Fruit fly (Drosophila melanogaster) whole organism, prepupa: Measurements from ENCODE around the gene CG4768.
A peak's percentile ranks its signal among the peaks of the same experiment; 100 is the strongest.

Source experiments
- CG10631 ChIP-seq: fragments of 200-800 bp; sonication (Bioruptor generic); optimal IDR thresholded peaks from 2 replicates; lab custom pipeline; 2016; ENCODE audit warnings: missing biosample characterization, missing genetic modification characterization
- CG10669 ChIP-seq: fragments of 200-800 bp; sonication (Bioruptor generic); optimal IDR thresholded peaks from 3 replicates; lab custom pipeline; 2018; ENCODE audit warnings: missing biosample characterization, mild to moderate bottlenecking, missing genetic modification characterization, moderate library complexity
- CG11762 ChIP-seq: fragments of 200-800 bp; sonication (Bioruptor generic); optimal IDR thresholded peaks from 3 replicates; lab custom pipeline; 2016; ENCODE audit warnings: missing biosample characterization, missing genetic modification characterization; ENCODE audit not compliant: insufficient read depth
- CG15336 ChIP-seq: fragments of 200-800 bp; sonication (Bioruptor generic); IDR thresholded peaks from 2 replicates; pipeline ENCODE4 v1.3.6; 2022; ENCODE audit warnings: missing biosample characterization, missing genetic modification characterization
- CG1621 ChIP-seq: fragments of 200-800 bp; sonication (Bioruptor generic); optimal IDR thresholded peaks from 3 replicates; lab custom pipeline; 2018; ENCODE audit warnings: missing biosample characterization, mild to moderate bottlenecking, missing genetic modification characterization
- CG16779 ChIP-seq: fragments of 200-800 bp; sonication (Bioruptor generic); optimal IDR thresholded peaks from 3 replicates; lab custom pipeline; 2017; ENCODE audit warnings: missing biosample characterization, mild to moderate bottlenecking, missing genetic modification characterization
- CG31627 ChIP-seq: fragments of 200-800 bp; sonication (Bioruptor generic); optimal IDR thresholded peaks from 3 replicates; lab custom pipeline; 2016; ENCODE audit warnings: missing biosample characterization, missing genetic modification characterization
- CG6163 ChIP-seq: fragments of 200-800 bp; sonication (Bioruptor generic); IDR thresholded peaks from 3 replicates; pipeline ENCODE4 v1.3.6; 2022; ENCODE audit warnings: missing biosample characterization, missing genetic modification characterization
- CG6808 ChIP-seq: fragments of 200-800 bp; sonication (Bioruptor generic); optimal IDR thresholded peaks from 3 replicates; lab custom pipeline; 2017; ENCODE audit warnings: missing biosample characterization, missing genetic modification characterization, mild to moderate bottlenecking, moderate library complexity, missing genetic modification reagents
- CG6854 ChIP-seq: fragments of 200-800 bp; sonication (Bioruptor generic); optimal IDR thresholded peaks from 2 replicates; lab custom pipeline; 2017; ENCODE audit warnings: missing biosample characterization, mild to moderate bottlenecking, missing genetic modification characterization
- Eip78C ChIP-seq: fragments of 200-800 bp; sonication (Bioruptor generic); peaks from one replicate; lab custom pipeline; 2016; ENCODE audit warnings: missing biosample characterization, missing genetic modification characterization
- Ets96B ChIP-seq: fragments of 200-800 bp; optimal IDR thresholded peaks from 2 replicates; lab custom pipeline; 2019; ENCODE audit warnings: missing biosample characterization, mild to moderate bottlenecking, missing genetic modification characterization, moderate library complexity
- Hr38 ChIP-seq: sonication (Bioruptor generic); optimal IDR thresholded peaks from 2 replicates; lab custom pipeline; 2016; ENCODE audit warnings: missing biosample characterization, missing genetic modification characterization
- Hr4 ChIP-seq: fragments of 200-800 bp; sonication (Bioruptor generic); optimal IDR thresholded peaks from 3 replicates; lab custom pipeline; 2016; ENCODE audit warnings: missing biosample characterization, missing genetic modification characterization
- Lpt ChIP-seq: fragments of 200-800 bp; sonication (Bioruptor generic); optimal IDR thresholded peaks from 3 replicates; lab custom pipeline; 2016; ENCODE audit warnings: missing biosample characterization, missing genetic modification characterization
- Met ChIP-seq: fragments of 200-800 bp; sonication (Bioruptor generic); optimal IDR thresholded peaks from 3 replicates; lab custom pipeline; 2016; ENCODE audit warnings: missing biosample characterization, missing genetic modification characterization
- OdsH ChIP-seq: fragments of 200-800 bp; sonication (Bioruptor generic); optimal IDR thresholded peaks from 3 replicates; lab custom pipeline; 2016; ENCODE audit warnings: missing biosample characterization, missing genetic modification characterization
- Smox ChIP-seq: fragments of 200-800 bp; sonication (Bioruptor generic); optimal IDR thresholded peaks from 3 replicates; lab custom pipeline; 2016; ENCODE audit warnings: missing biosample characterization, missing genetic modification characterization
- Sox14 ChIP-seq: fragments of 200-800 bp; sonication (Bioruptor generic); optimal IDR thresholded peaks from 3 replicates; lab custom pipeline; 2016; ENCODE audit warnings: missing biosample characterization, missing genetic modification characterization
- achi ChIP-seq: fragments of 200-800 bp; sonication (Bioruptor generic); optimal IDR thresholded peaks from 3 replicates; lab custom pipeline; 2016; ENCODE audit warnings: missing biosample characterization, missing genetic modification characterization
- acj6 ChIP-seq: fragments of 200-800 bp; sonication (Bioruptor generic); optimal IDR thresholded peaks from 3 replicates; lab custom pipeline; 2016; ENCODE audit warnings: missing biosample characterization, missing genetic modification characterization
- eg ChIP-seq: fragments of 200-800 bp; sonication (Bioruptor generic); IDR thresholded peaks from 3 replicates; pipeline ENCODE4 v1.3.6; 2022; ENCODE audit warnings: missing biosample characterization, missing genetic modification characterization
- esn ChIP-seq: fragments of 200-800 bp; sonication (Bioruptor generic); optimal IDR thresholded peaks from 2 replicates; lab custom pipeline; 2016; ENCODE audit warnings: missing biosample characterization, mild to moderate bottlenecking, missing genetic modification characterization, moderate library complexity
- fd59A ChIP-seq: fragments of 200-800 bp; sonication (Bioruptor generic); optimal IDR thresholded peaks from 2 replicates; lab custom pipeline; 2017; ENCODE audit warnings: missing biosample characterization, mild to moderate bottlenecking, missing genetic modification characterization, missing genetic modification reagents
- lz ChIP-seq: fragments of 200-800 bp; sonication (Bioruptor generic); optimal IDR thresholded peaks from 3 replicates; lab custom pipeline; 2016; ENCODE audit warnings: missing biosample characterization, missing genetic modification characterization
- ss ChIP-seq, 2 experiments: fragments of 200-800 bp; sonication (Bioruptor generic); optimal IDR thresholded peaks; 2 replicates in 1 of 2; 3 replicates in 1 of 2; lab custom pipeline; 2017 to 2018; ENCODE audit warnings: mild to moderate bottlenecking in 2 of 2, missing biosample characterization in 2 of 2, missing genetic modification characterization in 2 of 2, moderate library complexity in 1 of 2
- svp ChIP-seq: fragments of 200-800 bp; sonication (Bioruptor generic); peaks from one replicate; lab custom pipeline; 2016; ENCODE audit warnings: missing biosample characterization, missing genetic modification characterization

CG4768 gene

dm6 chrX:16782175-16782916 lies 9.6 kb upstream of the CG4768 start (continued):
- no peak for TF ChIP-seq Smox
- TF ChIP-seq Lpt (GFP tag; lab: Kevin White, UChicago), result peak; percentile 56
- no peak for TF ChIP-seq Hr38 (GFP tag; lab: Kevin White, UChicago)
- no peak for TF ChIP-seq CG6808 (GFP tag; lab: Kevin White, UChicago)
- no peak for TF ChIP-seq ss (GFP tag; optimal IDR thresholded peaks at IDR 0.05; lab: Kevin White, UChicago)
- TF ChIP-seq Met, result no peak
- TF ChIP-seq fd59A, result no peak
- peak; percentile 53 for TF ChIP-seq achi (GFP tag; lab: Kevin White, UChicago)
- TF ChIP-seq OdsH, result peak; percentile 60
- TF ChIP-seq CG15336, result peak; percentile 71

dm6 chrX:16783141-16783715 lies 8.7 kb upstream of the CG4768 start, which contains the start of gene if:
Gene if, minus strand, starts transcription at chrX:16783434.
- TF ChIP-seq Met (no peak), svp (GFP tag; lab: Kevin White, UChicago) (no peak), Eip78C (GFP tag; lab: Kevin White, UChicago) (peak; percentile 48)

dm6 chrX:16783743-16784142 lies 8.2 kb upstream of the CG4768 start, which contains the start of gene mRpL22:
Gene mRpL22, plus strand, starts transcription at chrX:16783933.
- peak; percentile 90 for TF ChIP-seq CG1621 (tag; lab: Kevin White, UChicago)
- TF ChIP-seq CG6854 (GFP tag; lab: Kevin White, UChicago), result no peak

- TF ChIP-seq Ets96B (tag; lab: Kevin White, UChicago) (no peak), Hr4 (GFP tag; lab: Kevin White, UChicago) (no peak), CG11762 (no peak), CG16779 (no peak), Eip78C (GFP tag; lab: Kevin White, UChicago) (peak; percentile 49), CG10631 (GFP tag; lab: Kevin White, UChicago) (no peak), lz (no peak), eg (GFP tag; lab: Robert Waterston, UW) (no peak), esn (peak; percentile 15), CG15336 (no peak), Sox14 (GFP tag; lab: Kevin White, UChicago) (no peak), CG10669 (no peak)
- TF ChIP-seq, all 60 proteins: peak for 2
These were observed 5.0 kb upstream of the CG4768 start, which contains the start of the genes CG9609 and Sap30 for dm6 chrX:16786860-16787415. Gene CG9609, minus strand, starts transcription at chrX:16787008. Gene Sap30, plus strand, starts transcription at chrX:16787283.

dm6 chrX:16787416-16787900 lies 4.5 kb upstream of the CG4768 start:
- TF ChIP-seq Hr4 (GFP tag; lab: Kevin White, UChicago) (no peak), CG16779 (no peak), CG31627 (GFP tag; lab: Kevin White, UChicago) (peak; percentile 0), CG6163 (GFP tag; lab: Robert Waterston, UW) (0 out of 3 replicates have a peak, but pooled peaks have one; percentile 12), Sox14 (GFP tag; lab: Kevin White, UChicago) (peak; percentile 61), acj6 (GFP tag; lab: Kevin White, UChicago) (peak; percentile 39)
- TF ChIP-seq, all 60 proteins: peak for 4

- peak; percentile 52 for TF ChIP-seq Eip78C (GFP tag; lab: Kevin White, UChicago)
- peak; percentile 18 for TF ChIP-seq Sox14 (GFP tag; lab: Kevin White, UChicago)
- TF ChIP-seq CG6163 (GFP tag; lab: Robert Waterston, UW), result no peak
These were observed 861 bp upstream of the CG4768 start, which contains the start of gene Rrp45 for dm6 chrX:16791058-16791457. Gene Rrp45, minus strand, starts transcription at chrX:16791266.
